Fruit fly (Drosophila melanogaster): ENCODE measurements around the gene bif.

bif gene

DNA sequence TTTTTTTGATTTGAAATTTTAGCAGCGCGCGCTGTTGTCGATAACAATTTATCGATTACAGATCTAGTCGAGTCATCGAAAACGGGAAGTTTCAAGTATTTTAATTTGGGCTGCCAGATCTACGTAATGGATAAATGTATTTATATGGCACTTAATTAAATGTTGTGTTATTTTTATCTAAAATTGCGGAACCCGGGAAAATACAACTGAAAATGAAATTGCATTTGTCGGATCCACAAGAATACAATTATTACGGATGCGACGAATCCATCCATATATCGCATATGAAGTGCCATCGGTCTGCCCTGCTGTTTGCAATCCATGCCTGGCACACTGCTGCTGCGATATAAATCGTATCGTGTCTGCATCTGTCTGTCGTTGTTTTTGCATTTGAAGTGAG, 41.4 kb downstream of the bif start, which contains the start of gene Tango10:
Gene Tango10, plus strand, starts transcription at position 108 of the 400 bp plus-strand sequence.
- TF ChIP-seq Vsx1 (GFP tag; optimal IDR thresholded peaks at IDR 0.05) = no peak
- no peak for TF ChIP-seq klu (GFP tag; IDR thresholded peaks at IDR 0.05)
- TF ChIP-seq slbo (GFP tag; IDR thresholded peaks at IDR 0.05) = peak; percentile 73
- peak; percentile 4 for TF ChIP-seq slou (GFP tag; optimal IDR thresholded peaks at IDR 0.05)
- TF ChIP-seq danr (GFP tag; IDR thresholded peaks at IDR 0.05) = no peak
- no peak for TF ChIP-seq wdn (GFP tag; IDR thresholded peaks at IDR 0.05)
- TF ChIP-seq Lim3 (GFP tag; IDR thresholded peaks at IDR 0.05) = no peak
- TF ChIP-seq cg (GFP tag; optimal IDR thresholded peaks at IDR 0.05) = peak; percentile 5
- TF ChIP-seq CG16779 (GFP tag; IDR thresholded peaks at IDR 0.05) = no peak
- TF ChIP-seq Rfx (GFP tag; IDR thresholded peaks at IDR 0.05) = peak; percentile 57; the same call in 1 of the 2 replicates
- peak; percentile 71 for TF ChIP-seq CG2120 (GFP tag; optimal IDR thresholded peaks at IDR 0.05)
- TF ChIP-seq Fer2 (tag; optimal IDR thresholded peaks at IDR 0.05) = no peak
- peak; percentile 40 for TF ChIP-seq caup (GFP tag; optimal IDR thresholded peaks at IDR 0.05; ENCODE audit: severe bottlenecking)
- TF ChIP-seq yki (optimal IDR thresholded peaks at IDR 0.05) = no peak
- TF ChIP-seq NC2β (GFP tag; optimal IDR thresholded peaks at IDR 0.05) = peak; percentile 46
- no peak for TF ChIP-seq CG12104 (GFP tag; optimal IDR thresholded peaks at IDR 0.05)
- peak; percentile 56 for TF ChIP-seq E2f1 (GFP tag; IDR thresholded peaks at IDR 0.05)
- TF ChIP-seq CG6254 (GFP tag; optimal IDR thresholded peaks at IDR 0.05) = no peak
- TF ChIP-seq CG3163 (GFP tag; optimal IDR thresholded peaks at IDR 0.05) = peak; percentile 15
- TF ChIP-seq CG3407 (GFP tag; optimal IDR thresholded peaks at IDR 0.05) = no peak
- no peak for TF ChIP-seq CG8388 (GFP tag; optimal IDR thresholded peaks at IDR 0.05)
- TF ChIP-seq Dip3 (GFP tag; optimal IDR thresholded peaks at IDR 0.05) = peak; percentile 36
- peak; percentile 21 for TF ChIP-seq CG16815 (GFP tag; optimal IDR thresholded peaks at IDR 0.05)
- no peak for TF ChIP-seq CG13296 (GFP tag; optimal IDR thresholded peaks at IDR 0.05)
- no peak for TF ChIP-seq CG33557 (GFP tag; optimal IDR thresholded peaks at IDR 0.05)
- no peak for TF ChIP-seq CG6765 (GFP tag; optimal IDR thresholded peaks at IDR 0.05)
- TF ChIP-seq CG17385 (GFP tag; optimal IDR thresholded peaks at IDR 0.05) = no peak
- no peak for TF ChIP-seq Dek (tag; optimal IDR thresholded peaks at IDR 0.05)
- TF ChIP-seq sens-2 (GFP tag; IDR thresholded peaks at IDR 0.05) = no peak
- TF ChIP-seq CG31441 (GFP tag; IDR thresholded peaks at IDR 0.05) = no peak; the same call in 1 of the 2 replicates
- peak; percentile 79 for TF ChIP-seq CG1603 (tag; optimal IDR thresholded peaks at IDR 0.05)
- TF ChIP-seq Hsf (GFP tag; optimal IDR thresholded peaks at IDR 0.05) = peak; percentile 54
- TF ChIP-seq CG7271 (tag; optimal IDR thresholded peaks at IDR 0.05) = no peak
- TF ChIP-seq CG10654 (GFP tag; optimal IDR thresholded peaks at IDR 0.05) = peak; percentile 12
- TF ChIP-seq jing (GFP tag; optimal IDR thresholded peaks at IDR 0.05) = no peak
- TF ChIP-seq pfk (GFP tag; optimal IDR thresholded peaks at IDR 0.05) = no peak
- peak; percentile 80 for TF ChIP-seq CG14710 (tag; optimal IDR thresholded peaks at IDR 0.05)
- TF ChIP-seq row (GFP tag; IDR thresholded peaks at IDR 0.05) = peak; percentile 78
- TF ChIP-seq CG11085 (GFP tag; IDR thresholded peaks at IDR 0.05) = no peak
- TF ChIP-seq br (optimal IDR thresholded peaks at IDR 0.05) = no peak
- peak; percentile 24; the same call in 1 of the 3 replicates for TF ChIP-seq croc (GFP tag; conservative IDR thresholded peaks at IDR 0.05)
- peak; percentile 74 for TF ChIP-seq nerfin-2 (GFP tag; IDR thresholded peaks at IDR 0.05; ENCODE audit: partially characterized antibody)
- no peak for TF ChIP-seq z (GFP tag; IDR thresholded peaks at IDR 0.05)
- peak; percentile 37; the same call in 2 of the 3 replicates for TF ChIP-seq tgo (GFP tag; IDR thresholded peaks at IDR 0.05)
- TF ChIP-seq CG6654 (GFP tag; optimal IDR thresholded peaks at IDR 0.05) = no peak
- TF ChIP-seq eyg (GFP tag; optimal IDR thresholded peaks at IDR 0.05) = peak; percentile 5
- no peak for TF ChIP-seq CkIIα-i1 (GFP tag; IDR thresholded peaks at IDR 0.05)
- peak; percentile 20 for TF ChIP-seq kay (GFP tag; optimal IDR thresholded peaks at IDR 0.05)
- TF ChIP-seq mirr (GFP tag; optimal IDR thresholded peaks at IDR 0.05) = no peak
- no peak for TF ChIP-seq CG15073 (GFP tag; optimal IDR thresholded peaks at IDR 0.05)
- peak; percentile 46; the same call in 1 of the 2 replicates for TF ChIP-seq wor (GFP tag; IDR thresholded peaks at IDR 0.05)
- TF ChIP-seq cad (GFP tag; optimal IDR thresholded peaks at IDR 0.05) = no peak
- TF ChIP-seq gfzf (GFP tag; optimal IDR thresholded peaks at IDR 0.05) = peak; percentile 47

Data from whole organism, embryonic.